In the genomic region with DNA sequence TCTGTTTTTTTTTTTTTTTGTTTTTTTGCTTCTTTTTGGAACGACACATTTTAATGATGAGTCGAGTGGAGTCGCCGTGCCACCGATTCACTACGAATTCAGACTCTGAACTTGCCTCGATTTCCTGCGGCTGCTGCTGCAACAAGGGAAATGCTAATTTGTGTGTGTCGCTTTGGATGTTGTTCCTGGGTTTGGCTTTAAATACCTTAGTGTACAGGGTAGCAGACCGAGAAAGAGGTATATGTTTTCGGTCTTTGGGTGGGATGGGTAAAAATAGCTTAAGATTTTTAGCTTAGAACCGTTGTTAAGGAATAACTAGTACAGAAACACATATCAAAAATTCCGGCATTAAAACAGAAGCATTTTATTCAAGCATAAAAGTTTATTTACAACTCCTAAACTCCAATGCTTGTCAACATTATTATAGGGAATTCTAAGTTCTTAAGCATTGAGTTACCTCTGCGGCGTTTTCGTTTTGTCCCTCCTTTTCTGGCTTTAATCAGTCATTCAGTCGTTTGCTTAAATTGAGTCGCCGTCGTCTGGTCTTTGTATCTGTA, we compare ENCODE assay signal across 5 fruit fly cellular contexts.
TF ChIP-seq lines count a peak whose summit lies in the region.

No protein-coding gene starts in this region.

- TF ChIP-seq CTCF in whole organism, embryonic (GFP tag; optimal IDR thresholded peaks at IDR 0.05; lab: Kevin White, UChicago): no peak

TF ChIP-seq in whole organism, 6 proteins besides CTCF, POLR2A, EP300 and RAD21:
- TF ChIP-seq psq (optimal IDR thresholded peaks at IDR 0.05; lab: Kevin White, UChicago): no peak
- no peak for TF ChIP-seq Dll (optimal IDR thresholded peaks at IDR 0.05; lab: Kevin White, UChicago)
- TF ChIP-seq usp (GFP tag; optimal IDR thresholded peaks at IDR 0.05; lab: Kevin White, UChicago): no peak
- TF ChIP-seq pan (optimal IDR thresholded peaks at IDR 0.05; lab: Kevin White, UChicago): peak; percentile 74
- TF ChIP-seq EcR (GFP tag; optimal IDR thresholded peaks at IDR 0.05; lab: Kevin White, UChicago): no peak
- TF ChIP-seq CG8478 (optimal IDR thresholded peaks at IDR 0.05; lab: Kevin White, UChicago): no peak

TF ChIP-seq in whole organism, embryonic, 481 proteins besides CTCF, POLR2A, EP300 and RAD21:
- TF ChIP-seq nom (GFP tag; optimal IDR thresholded peaks at IDR 0.05; lab: Kevin White, UChicago) (peak; percentile 34), D19B (GFP tag; optimal IDR thresholded peaks at IDR 0.05; lab: Kevin White, UChicago) (peak; percentile 22), Xrp1 (GFP tag; IDR thresholded peaks at IDR 0.05; lab: Robert Waterston, UW) (0 out of 2 replicates have a peak, but pooled peaks have one; percentile 14), Lim3 (GFP tag; IDR thresholded peaks at IDR 0.05; lab: Robert Waterston, UW) (no peak), row (GFP tag; IDR thresholded peaks at IDR 0.05; lab: Robert Waterston, UW) (peak; percentile 27; the same call in 1 of the 3 replicates)
TF ChIP-seq in whole organism, embryonic: peak in this region for 4.

TF ChIP-seq in whole organism, prepupa, 60 proteins besides CTCF, POLR2A, EP300 and RAD21:
- TF ChIP-seq CG31627 (GFP tag; optimal IDR thresholded peaks at IDR 0.05; lab: Kevin White, UChicago) (peak; percentile 44), cyc (GFP tag; optimal IDR thresholded peaks at IDR 0.05; lab: Kevin White, UChicago) (peak; percentile 25), topi (GFP tag; optimal IDR thresholded peaks at IDR 0.05; lab: Kevin White, UChicago) (peak; percentile 51), achi (GFP tag; optimal IDR thresholded peaks at IDR 0.05; lab: Kevin White, UChicago) (peak; percentile 6), esn (GFP tag; optimal IDR thresholded peaks at IDR 0.05; lab: Kevin White, UChicago) (peak; percentile 58), Eip78C (GFP tag; lab: Kevin White, UChicago) (peak; percentile 71), CG34406 (GFP tag; optimal IDR thresholded peaks at IDR 0.05; lab: Kevin White, UChicago) (peak; percentile 1), dac (GFP tag; optimal IDR thresholded peaks at IDR 0.05; lab: Kevin White, UChicago) (no peak), Sox102F (GFP tag; optimal IDR thresholded peaks at IDR 0.05; lab: Kevin White, UChicago) (peak; percentile 43), Met (GFP tag; optimal IDR thresholded peaks at IDR 0.05; lab: Kevin White, UChicago) (peak; percentile 58), Sox14 (GFP tag; optimal IDR thresholded peaks at IDR 0.05; lab: Kevin White, UChicago) (peak; percentile 16), svp (GFP tag; lab: Kevin White, UChicago) (peak; percentile 70), CG10669 (GFP tag; optimal IDR thresholded peaks at IDR 0.05; lab: Kevin White, UChicago) (no peak), Hr39 (GFP tag; optimal IDR thresholded peaks at IDR 0.05; lab: Kevin White, UChicago) (peak; percentile 51), CG6792 (GFP tag; optimal IDR thresholded peaks at IDR 0.05; lab: Kevin White, UChicago) (peak; percentile 13), CG3032 (tag; optimal IDR thresholded peaks at IDR 0.05; lab: Kevin White, UChicago) (peak; percentile 4), acj6 (GFP tag; optimal IDR thresholded peaks at IDR 0.05; lab: Kevin White, UChicago) (peak; percentile 13), Smox (GFP tag; optimal IDR thresholded peaks at IDR 0.05; lab: Kevin White, UChicago) (peak; percentile 63), CG9139 (GFP tag; optimal IDR thresholded peaks at IDR 0.05; lab: Kevin White, UChicago) (no peak), lz (GFP tag; optimal IDR thresholded peaks at IDR 0.05; lab: Kevin White, UChicago) (peak; percentile 26), fkh (GFP tag; optimal IDR thresholded peaks at IDR 0.05; lab: Kevin White, UChicago) (no peak), Hr38 (GFP tag; optimal IDR thresholded peaks at IDR 0.05; lab: Kevin White, UChicago) (no peak), OdsH (GFP tag; optimal IDR thresholded peaks at IDR 0.05; lab: Kevin White, UChicago) (peak; percentile 38), Lpt (GFP tag; optimal IDR thresholded peaks at IDR 0.05; lab: Kevin White, UChicago) (no peak), Ets21C (GFP tag; optimal IDR thresholded peaks at IDR 0.05; lab: Kevin White, UChicago) (peak; percentile 10)

TF ChIP-seq in whole organism, pupa, 21 proteins besides CTCF, POLR2A, EP300 and RAD21:
- TF ChIP-seq fd96Ca (GFP tag; IDR thresholded peaks at IDR 0.05; lab: Robert Waterston, UW): no peak
- TF ChIP-seq CG8301 (tag; optimal IDR thresholded peaks at IDR 0.05; lab: Kevin White, UChicago): no peak
- TF ChIP-seq Pif1B (GFP tag; optimal IDR thresholded peaks at IDR 0.05; lab: Kevin White, UChicago): no peak
- no peak for TF ChIP-seq CG13204 (GFP tag; optimal IDR thresholded peaks at IDR 0.05; lab: Kevin White, UChicago)
- peak; percentile 6 for TF ChIP-seq CG17806 (tag; optimal IDR thresholded peaks at IDR 0.05; lab: Kevin White, UChicago)
- no peak for TF ChIP-seq Ets98B (GFP tag; IDR thresholded peaks at IDR 0.05; lab: Robert Waterston, UW)
- peak; percentile 11 for TF ChIP-seq CG8159 (tag; optimal IDR thresholded peaks at IDR 0.05; lab: Kevin White, UChicago)
- TF ChIP-seq Snoo (tag; optimal IDR thresholded peaks at IDR 0.05; lab: Kevin White, UChicago): peak; percentile 35

TF ChIP-seq in whole organism, wandering third instar larva, 38 proteins besides CTCF, POLR2A, EP300 and RAD21:
- peak; percentile 44 for TF ChIP-seq Sp1 (GFP tag; optimal IDR thresholded peaks at IDR 0.05; lab: Kevin White, UChicago)
- TF ChIP-seq Hnf4 (GFP tag; optimal IDR thresholded peaks at IDR 0.05; lab: Kevin White, UChicago): peak; percentile 1
- no peak for TF ChIP-seq sage (GFP tag; optimal IDR thresholded peaks at IDR 0.05; lab: Kevin White, UChicago)
- TF ChIP-seq CG9705 (GFP tag; optimal IDR thresholded peaks at IDR 0.05; lab: Kevin White, UChicago): no peak
- peak; percentile 44 for TF ChIP-seq fru (GFP tag; optimal IDR thresholded peaks at IDR 0.05; lab: Kevin White, UChicago)
- TF ChIP-seq lola (GFP tag; optimal IDR thresholded peaks at IDR 0.05; lab: Kevin White, UChicago): no peak
- TF ChIP-seq dsf (GFP tag; optimal IDR thresholded peaks at IDR 0.05; lab: Kevin White, UChicago; ENCODE audit: borderline replicate concordance): no peak
- TF ChIP-seq rgr (GFP tag; optimal IDR thresholded peaks at IDR 0.05; lab: Kevin White, UChicago): no peak
- TF ChIP-seq dl (GFP tag; optimal IDR thresholded peaks at IDR 0.05; lab: Kevin White, UChicago; ENCODE audit: insufficient read depth in 1 of 2, partially characterized antibody in 2 of 2): no peak
- TF ChIP-seq Abd-B (GFP tag; optimal IDR thresholded peaks at IDR 0.05; lab: Kevin White, UChicago): no peak
- no peak for TF ChIP-seq CG32264 (GFP tag; optimal IDR thresholded peaks at IDR 0.05; lab: Kevin White, UChicago)
- peak; percentile 44 for TF ChIP-seq ey (GFP tag; optimal IDR thresholded peaks at IDR 0.05; lab: Kevin White, UChicago)
- no peak for TF ChIP-seq Mio (GFP tag; optimal IDR thresholded peaks at IDR 0.05; lab: Kevin White, UChicago)
- TF ChIP-seq h (GFP tag; optimal IDR thresholded peaks at IDR 0.05; lab: Kevin White, UChicago): peak; percentile 49
- TF ChIP-seq Vsx2 (GFP tag; optimal IDR thresholded peaks at IDR 0.05; lab: Kevin White, UChicago; ENCODE audit: partially characterized antibody): no peak
- TF ChIP-seq psq (GFP tag; optimal IDR thresholded peaks at IDR 0.05; lab: Kevin White, UChicago): peak; percentile 46
- no peak for TF ChIP-seq Myc (optimal IDR thresholded peaks at IDR 0.05; lab: Kevin White, UChicago)
- TF ChIP-seq jim (GFP tag; optimal IDR thresholded peaks at IDR 0.05; lab: Kevin White, UChicago): no peak
- TF ChIP-seq Hr83 (GFP tag; optimal IDR thresholded peaks at IDR 0.05; lab: Kevin White, UChicago; ENCODE audit: poor library complexity, severe bottlenecking): no peak
- peak in 1 of 2 experiments; percentile 17 for TF ChIP-seq foxo (GFP tag; optimal IDR thresholded peaks at IDR 0.05; lab: Kevin White, UChicago)
- peak; percentile 69 for TF ChIP-seq woc (GFP tag; optimal IDR thresholded peaks at IDR 0.05; lab: Kevin White, UChicago)
- TF ChIP-seq brk (GFP tag; optimal IDR thresholded peaks at IDR 0.05; lab: Kevin White, UChicago): no peak
- TF ChIP-seq br (GFP tag; optimal IDR thresholded peaks at IDR 0.05; lab: Kevin White, UChicago): no peak
- no peak for TF ChIP-seq Hr78 (GFP tag; optimal IDR thresholded peaks at IDR 0.05; lab: Kevin White, UChicago)
- TF ChIP-seq usp (GFP tag; optimal IDR thresholded peaks at IDR 0.05; lab: Kevin White, UChicago): no peak
- TF ChIP-seq pan (optimal IDR thresholded peaks at IDR 0.05; lab: Kevin White, UChicago): no peak
- peak; percentile 5 for TF ChIP-seq Jra (GFP tag; optimal IDR thresholded peaks at IDR 0.05; lab: Kevin White, UChicago)
- no peak for TF ChIP-seq Dif (GFP tag; optimal IDR thresholded peaks at IDR 0.05; lab: Kevin White, UChicago; ENCODE audit: partially characterized antibody)
- no peak for TF ChIP-seq tai (GFP tag; optimal IDR thresholded peaks at IDR 0.05; lab: Kevin White, UChicago)
- no peak for TF ChIP-seq dmrt93B (GFP tag; optimal IDR thresholded peaks at IDR 0.05; lab: Kevin White, UChicago)
- no peak for TF ChIP-seq sv (GFP tag; optimal IDR thresholded peaks at IDR 0.05; lab: Kevin White, UChicago)
- TF ChIP-seq N (GFP tag; optimal IDR thresholded peaks at IDR 0.05; lab: Kevin White, UChicago): no peak
- TF ChIP-seq GATAd (GFP tag; optimal IDR thresholded peaks at IDR 0.05; lab: Kevin White, UChicago): no peak
- no peak for TF ChIP-seq Dfd (GFP tag; optimal IDR thresholded peaks at IDR 0.05; lab: Kevin White, UChicago)
- peak; percentile 47 for TF ChIP-seq HLH106 (tag; optimal IDR thresholded peaks at IDR 0.05; lab: Kevin White, UChicago)
- TF ChIP-seq CrebA (GFP tag; optimal IDR thresholded peaks at IDR 0.05; lab: Kevin White, UChicago; ENCODE audit: borderline replicate concordance): no peak
- no peak for TF ChIP-seq Rel (GFP tag; optimal IDR thresholded peaks at IDR 0.05; lab: Kevin White, UChicago)
- TF ChIP-seq Rel (tag; optimal IDR thresholded peaks at IDR 0.05; lab: Kevin White, UChicago): no peak
- peak; percentile 21 for TF ChIP-seq OdsH (GFP tag; optimal IDR thresholded peaks at IDR 0.05; lab: Kevin White, UChicago)
TF ChIP-seq in whole organism, wandering third instar larva: peak in this region for 11.
